Worm (Caenorhabditis elegans) whole organism, L3 larva: Measurements from ENCODE around the gene ZK892.3.
A peak's percentile ranks its signal among the peaks of the same experiment; 100 is the strongest.

Experiments used
- ama-1 ChIP-seq: fragments of 150-350 bp; optimal IDR thresholded peaks from 2 replicates; lab custom pipeline; 2018
- lin-15B ChIP-seq: fragments of 150-350 bp; optimal IDR thresholded peaks from 2 replicates; lab custom pipeline; 2014; ENCODE audit warnings: missing biosample characterization, missing genetic modification characterization
- nhr-12 ChIP-seq: fragments of 150-350 bp; optimal IDR thresholded peaks from 2 replicates; lab custom pipeline; 2014; ENCODE audit warnings: missing biosample characterization, missing genetic modification characterization
- pha-4 ChIP-seq: fragments of 150-350 bp; optimal IDR thresholded peaks from 2 replicates; lab custom pipeline; 2014; ENCODE audit warnings: missing biosample characterization, missing genetic modification reagents, missing genetic modification characterization
- unc-39 ChIP-seq: sonication (generic microtip); optimal IDR thresholded peaks from 4 replicates; lab custom pipeline; 2017; ENCODE audit warnings: missing biosample characterization, missing genetic modification characterization
- unc-62 ChIP-seq: fragments of 150-350 bp; sonication (generic microtip); optimal IDR thresholded peaks from 4 replicates; lab custom pipeline; 2014; ENCODE audit warnings: missing biosample characterization, missing genetic modification reagents, missing genetic modification characterization

- TF ChIP-seq ama-1 (lab: Kevin White, UChicago): no peak
- TF ChIP-seq nhr-12 (tag; lab: Kevin White, UChicago): no peak
- TF ChIP-seq unc-62 (GFP tag; lab: Kevin White, UChicago): no peak
- peak; percentile 50 for TF ChIP-seq pha-4 (tag; lab: Kevin White, UChicago)
- no peak for TF ChIP-seq unc-39 (tag; lab: Kevin White, UChicago)
- TF ChIP-seq lin-15B (tag; lab: Kevin White, UChicago): no peak
Measured at ce11 chrII:10001065-10001464, 581 bp upstream of the ZK892.3 start, which contains the start of gene nlt-1.
